Worm (Caenorhabditis elegans) whole organism, young adult: Measurements from ENCODE around the gene T25B9.11.
A peak's percentile ranks its signal among the peaks of the same experiment; 100 is the strongest.

Experiments used
- C06A6.2 ChIP-seq: fragments of 200-800 bp; sonication (Bioruptor generic); conservative IDR thresholded peaks from 2 replicates; pipeline ENCODE4 v1.3.6; 2022; ENCODE audit warnings: missing genetic modification characterization, missing compliant biosample characterization
- F23B12.7 ChIP-seq: sonication (generic microtip); optimal IDR thresholded peaks from 2 replicates; lab custom pipeline; 2017; ENCODE audit warnings: missing genetic modification characterization, mild to moderate bottlenecking, missing compliant biosample characterization, antibody characterized with exemption, moderate library complexity; ENCODE audit not compliant: insufficient read depth
- F37B4.10 ChIP-seq: fragments of 200-800 bp; sonication (Bioruptor generic); IDR thresholded peaks from 2 replicates; pipeline ENCODE4 v1.3.6; 2022; ENCODE audit warnings: missing genetic modification characterization, missing compliant biosample characterization
- F39B2.1 ChIP-seq: fragments of 200-800 bp; sonication (Bioruptor generic); IDR thresholded peaks from 2 replicates; pipeline ENCODE4 v1.3.6; 2022; ENCODE audit warnings: missing genetic modification reagents, missing genetic modification characterization, missing compliant biosample characterization
- F57A8.1 ChIP-seq: fragments of 200-800 bp; sonication (Bioruptor generic); optimal IDR thresholded peaks from 2 replicates; lab custom pipeline; 2018; ENCODE audit warnings: mild to moderate bottlenecking, missing genetic modification characterization, moderate library complexity, missing compliant biosample characterization
- F57C9.4 ChIP-seq: sonication (generic microtip); optimal IDR thresholded peaks from 2 replicates; lab custom pipeline; 2017; ENCODE audit warnings: mild to moderate bottlenecking, missing genetic modification characterization, missing compliant biosample characterization
- Y53G8AR.9 ChIP-seq: fragments of 200-800 bp; sonication (Bioruptor generic); conservative IDR thresholded peaks from 2 replicates; pipeline ENCODE4 v1.3.6; 2022; ENCODE audit warnings: missing genetic modification reagents, missing genetic modification characterization, missing compliant biosample characterization
- Y67H2A.10 ChIP-seq: fragments of 200-800 bp; sonication (Bioruptor generic); conservative IDR thresholded peaks from 2 replicates; pipeline ENCODE4 v1.3.6; 2022; ENCODE audit warnings: missing genetic modification reagents, missing genetic modification characterization, missing compliant biosample characterization
- ZK185.1 ChIP-seq: sonication (generic microtip); optimal IDR thresholded peaks from 2 replicates; lab custom pipeline; 2016; ENCODE audit warnings: mild to moderate bottlenecking, missing genetic modification characterization, missing compliant biosample characterization; ENCODE audit not compliant: poor library complexity, severe bottlenecking
- akir-1 ChIP-seq: fragments of 200-800 bp; sonication (Bioruptor generic); optimal IDR thresholded peaks from 2 replicates; lab custom pipeline; 2018; ENCODE audit warnings: mild to moderate bottlenecking, missing genetic modification characterization, moderate library complexity, missing compliant biosample characterization
- aptf-2 ChIP-seq: fragments of 200-800 bp; sonication (Bioruptor generic); conservative IDR thresholded peaks from 2 replicates; pipeline ENCODE4 v1.3.6; 2022; ENCODE audit warnings: missing genetic modification reagents, missing genetic modification characterization, missing compliant biosample characterization
- attf-5 ChIP-seq: fragments of 200-800 bp; sonication (Bioruptor generic); optimal IDR thresholded peaks from 2 replicates; lab custom pipeline; 2018; ENCODE audit warnings: mild to moderate bottlenecking, missing genetic modification characterization, missing compliant biosample characterization
- ceh-100 ChIP-seq: fragments of 200-800 bp; sonication (Bioruptor generic); IDR thresholded peaks from 2 replicates; pipeline ENCODE4 v1.3.6; 2022; ENCODE audit warnings: missing genetic modification reagents, missing genetic modification characterization, missing compliant biosample characterization
- chd-7 ChIP-seq: sonication (generic microtip); optimal IDR thresholded peaks from 2 replicates; lab custom pipeline; 2016; ENCODE audit warnings: mild to moderate bottlenecking, missing genetic modification characterization, moderate library complexity, missing compliant biosample characterization
- ets-4 ChIP-seq: fragments of 200-800 bp; sonication (Bioruptor generic); optimal IDR thresholded peaks from 2 replicates; lab custom pipeline; 2018; ENCODE audit warnings: mild to moderate bottlenecking, missing genetic modification characterization, missing compliant biosample characterization
- hmg-1.2 ChIP-seq: fragments of 200-800 bp; sonication (Bioruptor generic); IDR thresholded peaks from 2 replicates; pipeline ENCODE4 v1.3.6; 2022; ENCODE audit warnings: missing genetic modification reagents, missing genetic modification characterization, missing compliant biosample characterization
- hmg-20 ChIP-seq: fragments of 200-800 bp; sonication (Bioruptor generic); IDR thresholded peaks from 2 replicates; pipeline ENCODE4 v1.3.6; 2022; ENCODE audit warnings: missing genetic modification reagents, missing genetic modification characterization, missing compliant biosample characterization
- lin-26 ChIP-seq: fragments of 200-800 bp; sonication (Bioruptor generic); IDR thresholded peaks from 2 replicates; pipeline ENCODE4 v1.3.6; 2022; ENCODE audit warnings: missing genetic modification reagents, missing genetic modification characterization, missing compliant biosample characterization
- lin-40 ChIP-seq: sonication (generic microtip); optimal IDR thresholded peaks from 2 replicates; lab custom pipeline; 2016; ENCODE audit warnings: missing genetic modification characterization, mild to moderate bottlenecking, missing compliant biosample characterization, missing genotype, missing genetic modification reagents
- lin-54 ChIP-seq: fragments of 200-800 bp; sonication (Bioruptor generic); optimal IDR thresholded peaks from 2 replicates; lab custom pipeline; 2018; ENCODE audit warnings: mild to moderate bottlenecking, missing genetic modification characterization, missing compliant biosample characterization
- lsl-1 ChIP-seq: fragments of 200-800 bp; sonication (Bioruptor generic); optimal IDR thresholded peaks from 2 replicates; lab custom pipeline; 2018; ENCODE audit warnings: mild to moderate bottlenecking, missing genetic modification characterization, moderate library complexity, missing compliant biosample characterization
- madf-6 ChIP-seq: fragments of 200-800 bp; sonication (Bioruptor generic); IDR thresholded peaks from 2 replicates; pipeline ENCODE4 v1.3.6; 2022; ENCODE audit warnings: missing genetic modification reagents, missing genetic modification characterization, missing compliant biosample characterization
- mel-28 ChIP-seq: sonication (generic microtip); optimal IDR thresholded peaks from 2 replicates; lab custom pipeline; 2016; ENCODE audit warnings: borderline replicate concordance, mild to moderate bottlenecking, missing genetic modification characterization, missing compliant biosample characterization
- nfya-2 ChIP-seq: fragments of 200-800 bp; sonication (Bioruptor generic); IDR thresholded peaks from 2 replicates; pipeline ENCODE4 v1.3.6; 2022; ENCODE audit warnings: missing genetic modification reagents, missing genetic modification characterization, missing compliant biosample characterization
- nhr-179 ChIP-seq: sonication (generic microtip); optimal IDR thresholded peaks from 2 replicates; lab custom pipeline; 2016; ENCODE audit warnings: mild to moderate bottlenecking, missing genetic modification characterization, missing compliant biosample characterization
- nhr-27 ChIP-seq: fragments of 200-800 bp; sonication (Bioruptor generic); optimal IDR thresholded peaks from 2 replicates; lab custom pipeline; 2018; ENCODE audit warnings: mild to moderate bottlenecking, missing genetic modification characterization, moderate library complexity, missing compliant biosample characterization
- pha-4 ChIP-seq: fragments of 150-350 bp; sonication (generic microtip); optimal IDR thresholded peaks from 2 replicates; lab custom pipeline; 2014; ENCODE audit warnings: missing biosample characterization, missing genetic modification reagents, missing genetic modification characterization
- sea-2 ChIP-seq: fragments of 200-800 bp; sonication (Bioruptor generic); IDR thresholded peaks from 2 replicates; pipeline ENCODE4 v1.3.6; 2022; ENCODE audit warnings: missing genetic modification characterization, missing compliant biosample characterization
- snpc-3.4 ChIP-seq: sonication (generic microtip); optimal IDR thresholded peaks from 2 replicates; lab custom pipeline; 2017; ENCODE audit warnings: missing genetic modification characterization, mild to moderate bottlenecking, missing compliant biosample characterization, antibody characterized with exemption, moderate library complexity, missing genotype, missing genetic modification reagents
- tbx-9 ChIP-seq: sonication (generic microtip); optimal IDR thresholded peaks from 2 replicates; lab custom pipeline; 2016; ENCODE audit warnings: borderline replicate concordance, missing genetic modification characterization, inconsistent platforms, missing compliant biosample characterization
- tlf-1 ChIP-seq: fragments of 200-800 bp; sonication (Bioruptor generic); optimal IDR thresholded peaks from 2 replicates; lab custom pipeline; 2018; ENCODE audit warnings: mild to moderate bottlenecking, missing genetic modification characterization, missing compliant biosample characterization
- xnd-1 ChIP-seq: sonication (generic microtip); optimal IDR thresholded peaks from 2 replicates; lab custom pipeline; 2016; ENCODE audit warnings: missing genotype, missing genetic modification reagents, missing genetic modification characterization, missing compliant biosample characterization
- ztf-18 ChIP-seq: sonication (generic microtip); optimal IDR thresholded peaks from 2 replicates; lab custom pipeline; 2016; ENCODE audit warnings: missing genotype, mild to moderate bottlenecking, missing genetic modification characterization, missing compliant biosample characterization
- ztf-25 ChIP-seq: fragments of 200-800 bp; sonication (Bioruptor generic); IDR thresholded peaks from 2 replicates; pipeline ENCODE4 v1.3.6; 2022; ENCODE audit warnings: missing genetic modification reagents, missing genetic modification characterization, missing compliant biosample characterization
- ztf-26 ChIP-seq: sonication (generic microtip); optimal IDR thresholded peaks from 2 replicates; lab custom pipeline; 2017; ENCODE audit warnings: missing genetic modification characterization, missing compliant biosample characterization
- ztf-28 ChIP-seq: fragments of 200-800 bp; sonication (Bioruptor generic); IDR thresholded peaks from 2 replicates; pipeline ENCODE4 v1.3.6; 2022; ENCODE audit warnings: missing genetic modification reagents, missing genetic modification characterization, missing compliant biosample characterization

The T25B9.11 gene

ce11 chrIV:10782014-10782413, 17.7 kb downstream of the T25B9.11 start:
- no peak for TF ChIP-seq hmg-20 (GFP tag; lab: Robert Waterston, UW)
- TF ChIP-seq F57C9.4 (tag; lab: Kevin White, UChicago) = no peak
- TF ChIP-seq F23B12.7 (tag; lab: Kevin White, UChicago) = no peak
- TF ChIP-seq madf-6 (GFP tag; lab: Robert Waterston, UW) = no peak
- TF ChIP-seq xnd-1 (tag; lab: Kevin White, UChicago) = no peak
- TF ChIP-seq snpc-3.4 (tag; lab: Kevin White, UChicago) = no peak
- TF ChIP-seq lin-26 (GFP tag; lab: Robert Waterston, UW) = no peak
- TF ChIP-seq Y53G8AR.9 (GFP tag; lab: Robert Waterston, UW) = no peak
- TF ChIP-seq ztf-18 (tag; lab: Kevin White, UChicago) = no peak
- peak; percentile 32 for TF ChIP-seq lin-40 (tag; lab: Kevin White, UChicago)
- peak; percentile 57 for TF ChIP-seq ztf-26
- TF ChIP-seq attf-5 = no peak
- TF ChIP-seq ceh-100 (GFP tag; lab: Robert Waterston, UW) = no peak
- no peak for TF ChIP-seq aptf-2
- TF ChIP-seq ets-4 (GFP tag; lab: Kevin White, UChicago) = no peak
- TF ChIP-seq nhr-179 (tag; lab: Kevin White, UChicago) = no peak
- no peak for TF ChIP-seq tbx-9 (tag; lab: Kevin White, UChicago)
- TF ChIP-seq, all 124 proteins: peak for 2

- TF ChIP-seq F57A8.1 (no peak), hmg-1.2 (GFP tag; lab: Robert Waterston, UW) (no peak), pha-4 (tag; lab: Kevin White, UChicago) (no peak), nfya-2 (GFP tag; lab: Robert Waterston, UW) (no peak)
Observed at ce11 chrIV:10784085-10784484, 19.8 kb downstream of the T25B9.11 start.

ce11 chrIV:10786731-10787130, 22.4 kb downstream of the T25B9.11 start, which contains the start of gene srd-7:
srd-7 (minus strand) TSS chrIV:10786831.
- TF ChIP-seq lin-54 (no peak), nhr-27 (tag; lab: Kevin White, UChicago) (no peak), akir-1 (GFP tag; lab: Kevin White, UChicago) (no peak), Y67H2A.10 (no peak), C06A6.2 (no peak), aptf-2 (no peak), tlf-1 (GFP tag; lab: Kevin White, UChicago) (no peak), F39B2.1 (GFP tag; lab: Robert Waterston, UW) (no peak)

ce11 chrIV:10790353-10790752, 26.0 kb downstream of the T25B9.11 start, which contains the start of gene pept-2:
pept-2 (plus strand) TSS chrIV:10790653.
- TF ChIP-seq lsl-1 (no peak), F37B4.10 (GFP tag; lab: Robert Waterston, UW) (no peak), ztf-28 (GFP tag; lab: Robert Waterston, UW) (no peak), F57A8.1 (no peak), ztf-25 (GFP tag; lab: Robert Waterston, UW) (no peak), lin-54 (no peak), ZK185.1 (no peak), ets-4 (GFP tag; lab: Kevin White, UChicago) (no peak), chd-7 (tag; lab: Kevin White, UChicago) (no peak), sea-2 (GFP tag; lab: Robert Waterston, UW) (no peak), mel-28 (tag; lab: Kevin White, UChicago) (no peak)
